Worm (Caenorhabditis elegans) whole organism, midembryonic: Measurements from ENCODE around the gene vps-45.

Experiments used
- T22C8.4 ChIP-seq: fragments of 200-800 bp; sonication (Bioruptor generic); IDR thresholded peaks from 2 replicates; pipeline ENCODE4 v1.3.6; 2022; ENCODE audit warnings: missing genetic modification characterization, missing compliant biosample characterization
- cog-1 ChIP-seq: sonication (generic microtip); optimal IDR thresholded peaks from 2 replicates; lab custom pipeline; 2016; ENCODE audit warnings: missing genetic modification characterization, missing compliant biosample characterization
- flt-1 ChIP-seq: fragments of 200-800 bp; sonication (Bioruptor generic); IDR thresholded peaks from 2 replicates; pipeline ENCODE4 v1.3.6; 2022; ENCODE audit warnings: missing genetic modification characterization, missing compliant biosample characterization
- klf-2 ChIP-seq: fragments of 200-800 bp; sonication (Bioruptor generic); conservative IDR thresholded peaks from 2 replicates; pipeline ENCODE4 v1.3.6; 2022; ENCODE audit warnings: missing genetic modification reagents, missing genetic modification characterization, missing compliant biosample characterization
- med-1 ChIP-seq: sonication (generic microtip); optimal IDR thresholded peaks from 2 replicates; lab custom pipeline; 2017; ENCODE audit warnings: missing genetic modification characterization, mild to moderate bottlenecking, missing compliant biosample characterization, antibody characterized with exemption, missing genetic modification reagents; ENCODE audit not compliant: insufficient read depth
- ref-1 ChIP-seq: fragments of 200-800 bp; sonication (Bioruptor generic); conservative IDR thresholded peaks from 2 replicates; pipeline ENCODE4 v1.3.6; 2022; ENCODE audit warnings: missing genetic modification reagents, missing genetic modification characterization, missing compliant biosample characterization
- tab-1 ChIP-seq: fragments of 200-800 bp; sonication (Bioruptor generic); IDR thresholded peaks from 2 replicates; pipeline ENCODE4 v1.3.6; 2022; ENCODE audit warnings: missing genetic modification characterization, missing compliant biosample characterization
- ztf-23 ChIP-seq: fragments of 200-800 bp; sonication (Bioruptor generic); IDR thresholded peaks from 2 replicates; pipeline ENCODE4 v1.3.6; 2022; ENCODE audit warnings: missing genetic modification reagents, missing genetic modification characterization, missing compliant biosample characterization

DNA sequence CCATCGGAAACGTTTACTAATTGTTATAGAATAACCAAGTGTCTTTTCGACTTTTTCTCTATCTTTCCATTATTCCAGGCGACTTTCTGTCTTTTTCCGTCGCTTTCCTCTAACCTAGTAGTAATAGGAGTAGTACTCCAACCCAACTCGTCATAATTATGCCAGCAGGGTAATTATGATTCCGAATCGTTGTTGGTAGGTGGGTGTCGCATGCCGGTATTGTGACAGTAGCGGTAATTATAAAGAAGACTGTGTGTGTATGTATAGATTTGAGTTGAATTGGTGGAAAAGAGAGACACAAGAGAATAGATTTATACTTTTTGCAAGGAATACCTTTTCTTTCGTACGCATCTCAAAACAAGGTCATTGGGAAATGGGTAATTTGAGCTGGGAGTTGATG, 30.4 kb upstream of the vps-45 start:
- TF ChIP-seq ztf-23 (GFP tag; lab: Robert Waterston, UW) (no peak), flt-1 (no peak), cog-1 (tag; lab: Kevin White, UChicago) (no peak), ref-1 (GFP tag; lab: Robert Waterston, UW) (no peak), tab-1 (GFP tag; lab: Robert Waterston, UW) (no peak), klf-2 (no peak), T22C8.4 (GFP tag; lab: Robert Waterston, UW) (no peak), med-1 (GFP tag; lab: Kevin White, UChicago) (no peak)
